Fruit fly (Drosophila melanogaster) whole organism, embryonic: ENCODE data around the gene CG11726.

ENCODE experiments used
- Abd-B ChIP-seq: fragments of 200-800 bp; sonication (Bioruptor generic); optimal IDR thresholded peaks from 2 replicates; lab custom pipeline; 2018; ENCODE audit warnings: missing biosample characterization, mild to moderate bottlenecking, missing genetic modification characterization, moderate library complexity
- Atf-2 ChIP-seq: fragments of 200-800 bp; sonication (Bioruptor generic); optimal IDR thresholded peaks from 2 replicates; lab custom pipeline; 2016; ENCODE audit warnings: missing biosample characterization, missing genetic modification characterization
- CG10267 ChIP-seq: fragments of 200-800 bp; sonication (Bioruptor generic); optimal IDR thresholded peaks from 2 replicates; lab custom pipeline; 2018; ENCODE audit warnings: missing biosample characterization, mild to moderate bottlenecking, missing genetic modification characterization, moderate library complexity
- CG10366 ChIP-seq: fragments of 200-800 bp; sonication (Bioruptor generic); IDR thresholded peaks from 2 replicates; pipeline ENCODE4 v1.3.6; 2022; ENCODE audit warnings: missing biosample characterization, missing genetic modification characterization
- CG11093 ChIP-seq: fragments of 200-800 bp; sonication (Bioruptor generic); IDR thresholded peaks from 3 replicates; pipeline ENCODE4 v1.3.6; 2022; ENCODE audit warnings: missing biosample characterization, missing genetic modification characterization
- CG11695 ChIP-seq: fragments of 200-800 bp; sonication (Bioruptor generic); IDR thresholded peaks from 3 replicates; pipeline ENCODE4 v1.3.6; 2022; ENCODE audit warnings: missing biosample characterization, missing genetic modification characterization
- CG11723 ChIP-seq: fragments of 200-800 bp; sonication (Bioruptor generic); optimal IDR thresholded peaks from 2 replicates; lab custom pipeline; 2017; ENCODE audit warnings: missing biosample characterization, mild to moderate bottlenecking, missing genetic modification characterization
- CG13894 ChIP-seq: fragments of 200-800 bp; sonication (Bioruptor generic); optimal IDR thresholded peaks from 3 replicates; lab custom pipeline; 2018; ENCODE audit warnings: missing biosample characterization, mild to moderate bottlenecking, missing genetic modification characterization, moderate library complexity
- CG14860 ChIP-seq: fragments of 200-800 bp; sonication (Bioruptor generic); IDR thresholded peaks from 3 replicates; pipeline ENCODE4 v1.3.6; 2022; ENCODE audit warnings: missing biosample characterization, missing genetic modification characterization; ENCODE audit not compliant: partially characterized antibody
- CG15479 ChIP-seq: fragments of 200-800 bp; sonication (Bioruptor generic); optimal IDR thresholded peaks from 3 replicates; lab custom pipeline; 2019; ENCODE audit warnings: missing biosample characterization, mild to moderate bottlenecking, missing genetic modification characterization, moderate library complexity
- CG17361 ChIP-seq: fragments of 200-800 bp; sonication (Bioruptor generic); IDR thresholded peaks from 3 replicates; pipeline ENCODE4 v1.3.6; 2022; ENCODE audit warnings: missing biosample characterization, missing genetic modification characterization
- CG17612 ChIP-seq: fragments of 200-800 bp; sonication (Bioruptor generic); IDR thresholded peaks from 2 replicates; pipeline ENCODE4 v1.3.6; 2022; ENCODE audit warnings: missing biosample characterization, missing genetic modification characterization
- CG30020 ChIP-seq: fragments of 200-800 bp; optimal IDR thresholded peaks from 2 replicates; lab custom pipeline; 2019; ENCODE audit warnings: missing biosample characterization, mild to moderate bottlenecking, missing genetic modification characterization, moderate library complexity
- CG30431 ChIP-seq: fragments of 200-800 bp; sonication (Bioruptor generic); optimal IDR thresholded peaks from 2 replicates; lab custom pipeline; 2017; ENCODE audit warnings: missing biosample characterization, missing genetic modification characterization
- CG3065 ChIP-seq: fragments of 200-800 bp; sonication (Bioruptor generic); optimal IDR thresholded peaks from 2 replicates; lab custom pipeline; 2016; ENCODE audit warnings: missing biosample characterization, missing genetic modification characterization
- CG31388 ChIP-seq: fragments of 200-800 bp; sonication (Bioruptor generic); optimal IDR thresholded peaks from 2 replicates; lab custom pipeline; 2016; ENCODE audit warnings: missing biosample characterization, missing genetic modification characterization
- CG4730 ChIP-seq: fragments of 200-800 bp; sonication (Bioruptor generic); IDR thresholded peaks from 2 replicates; pipeline ENCODE4 v1.3.6; 2022; ENCODE audit warnings: missing biosample characterization, missing genetic modification characterization
- CG9215 ChIP-seq: fragments of 200-800 bp; sonication (Bioruptor generic); IDR thresholded peaks from 2 replicates; pipeline ENCODE4 v1.3.6; 2022; ENCODE audit warnings: missing biosample characterization, missing genetic modification characterization
- CG9727 ChIP-seq: fragments of 200-800 bp; sonication (Bioruptor generic); optimal IDR thresholded peaks from 3 replicates; lab custom pipeline; 2017; ENCODE audit warnings: missing biosample characterization, mild to moderate bottlenecking, missing genetic modification characterization
- CG9876 ChIP-seq: fragments of 200-800 bp; sonication (Bioruptor generic); optimal IDR thresholded peaks from 2 replicates; lab custom pipeline; 2016; ENCODE audit warnings: missing biosample characterization, missing genetic modification characterization
- CTCF ChIP-seq: fragments of 200-800 bp; sonication (Bioruptor generic); optimal IDR thresholded peaks from 2 replicates; lab custom pipeline; 2017; ENCODE audit warnings: missing biosample characterization, mild to moderate bottlenecking, missing genetic modification characterization, moderate library complexity
- Camta ChIP-seq: fragments of 200-800 bp; sonication (Bioruptor generic); optimal IDR thresholded peaks from 2 replicates; lab custom pipeline; 2016; ENCODE audit warnings: missing biosample characterization, missing genetic modification characterization
- Chrac-16 ChIP-seq: fragments of 200-800 bp; sonication (Bioruptor generic); optimal IDR thresholded peaks from 3 replicates; lab custom pipeline; 2016; ENCODE audit warnings: missing biosample characterization, missing genetic modification characterization
- CoRest ChIP-seq: fragments of 200-800 bp; sonication (Bioruptor generic); optimal IDR thresholded peaks from 3 replicates; lab custom pipeline; 2018; ENCODE audit warnings: missing biosample characterization, mild to moderate bottlenecking, missing genetic modification characterization, moderate library complexity
- Dbx ChIP-seq: fragments of 200-800 bp; sonication (Bioruptor generic); IDR thresholded peaks from 3 replicates; pipeline ENCODE4 v1.3.6; 2022; ENCODE audit warnings: missing biosample characterization, missing genetic modification characterization
- Dll ChIP-seq: fragments of 200-800 bp; sonication (Bioruptor generic); IDR thresholded peaks from 4 replicates; pipeline ENCODE4 v1.3.6; 2022; ENCODE audit warnings: missing biosample characterization, missing genetic modification characterization; ENCODE audit not compliant: partially characterized antibody
- Doc2 ChIP-seq: fragments of 200-800 bp; sonication (Bioruptor generic); IDR thresholded peaks from 2 replicates; pipeline ENCODE4 v1.3.6; 2022; ENCODE audit warnings: missing biosample characterization, missing genetic modification characterization
- Gug ChIP-seq: fragments of 200-800 bp; sonication (Bioruptor generic); IDR thresholded peaks from 4 replicates; pipeline ENCODE4 v1.3.6; 2022; ENCODE audit warnings: missing biosample characterization, missing genetic modification characterization
- MBD-R2 ChIP-seq: fragments of 200-800 bp; sonication (Bioruptor generic); IDR thresholded peaks from 2 replicates; pipeline ENCODE4 v1.3.6; 2022; ENCODE audit warnings: missing biosample characterization, missing genetic modification characterization
- Max ChIP-seq: fragments of 200-800 bp; sonication (Bioruptor generic); optimal IDR thresholded peaks from 2 replicates; lab custom pipeline; 2016; ENCODE audit warnings: missing biosample characterization, mild to moderate bottlenecking, missing genetic modification characterization
- Nf-YA ChIP-seq: fragments of 200-800 bp; sonication (Bioruptor generic); IDR thresholded peaks from 2 replicates; pipeline ENCODE4 v1.3.6; 2022; ENCODE audit warnings: missing biosample characterization, missing genetic modification characterization
- Sry-β ChIP-seq: fragments of 200-800 bp; sonication (Bioruptor generic); optimal IDR thresholded peaks from 2 replicates; lab custom pipeline; 2018; ENCODE audit warnings: missing biosample characterization, mild to moderate bottlenecking, missing genetic modification characterization, moderate library complexity
- YL-1 ChIP-seq: fragments of 200-800 bp; sonication (Bioruptor generic); optimal IDR thresholded peaks from 3 replicates; lab custom pipeline; 2017; ENCODE audit warnings: missing biosample characterization, mild to moderate bottlenecking, missing genetic modification characterization
- ap ChIP-seq: fragments of 200-800 bp; sonication (Bioruptor generic); IDR thresholded peaks from 2 replicates; pipeline ENCODE4 v1.3.6; 2022; ENCODE audit warnings: missing biosample characterization, missing genetic modification characterization
- az2 ChIP-seq: fragments of 200-800 bp; sonication (Bioruptor generic); optimal IDR thresholded peaks from 3 replicates; lab custom pipeline; 2016; ENCODE audit warnings: missing biosample characterization, missing genetic modification characterization
- dm ChIP-seq: fragments of 200-800 bp; sonication (Bioruptor generic); optimal IDR thresholded peaks from 3 replicates; lab custom pipeline; 2016; ENCODE audit warnings: missing biosample characterization, missing genetic modification characterization
- fd64A ChIP-seq: fragments of 200-800 bp; sonication (Bioruptor generic); optimal IDR thresholded peaks from 3 replicates; lab custom pipeline; 2018; ENCODE audit warnings: missing biosample characterization, mild to moderate bottlenecking, missing genetic modification characterization
- fru ChIP-seq: fragments of >200 bp; optimal IDR thresholded peaks from 2 replicates; lab custom pipeline; 2017
- gsb-n ChIP-seq: fragments of 200-800 bp; sonication (Bioruptor generic); optimal IDR thresholded peaks from 3 replicates; lab custom pipeline; 2018; ENCODE audit warnings: missing biosample characterization, mild to moderate bottlenecking, missing genetic modification characterization
- ind ChIP-seq: fragments of 200-800 bp; sonication (Bioruptor generic); optimal IDR thresholded peaks from 3 replicates; lab custom pipeline; 2016; ENCODE audit warnings: missing biosample characterization, missing genetic modification characterization
- lmd ChIP-seq: fragments of 200-800 bp; sonication (Bioruptor generic); IDR thresholded peaks from 2 replicates; pipeline ENCODE4 v1.3.6; 2022; ENCODE audit warnings: missing biosample characterization, missing genetic modification characterization
- lov ChIP-seq, 2 experiments: fragments of 200-800 bp in 1 of 2; fragments of >200 bp in 1 of 2; sonication (Bioruptor generic) in 1 of 2; IDR thresholded peaks in 1 of 2; optimal IDR thresholded peaks in 1 of 2; 2 replicates in 1 of 2; 3 replicates in 1 of 2; pipeline versions ENCODE4 v1.3.6 to Lab custom; 2017 to 2022; ENCODE audit warnings: missing biosample characterization in 1 of 2, missing genetic modification characterization in 1 of 2
- nerfin-2 ChIP-seq: fragments of 200-800 bp; sonication (Bioruptor generic); IDR thresholded peaks from 2 replicates; pipeline ENCODE4 v1.3.6; 2022; ENCODE audit warnings: missing biosample characterization, missing genetic modification characterization; ENCODE audit not compliant: partially characterized antibody
- phol ChIP-seq: fragments of 200-800 bp; sonication (Bioruptor generic); optimal IDR thresholded peaks from 3 replicates; lab custom pipeline; 2018; ENCODE audit warnings: missing biosample characterization, mild to moderate bottlenecking, missing genetic modification characterization, moderate library complexity
- repo ChIP-seq: fragments of 200-800 bp; sonication (Bioruptor generic); optimal IDR thresholded peaks from 2 replicates; lab custom pipeline; 2016; ENCODE audit warnings: missing biosample characterization, missing genetic modification characterization
- scrt ChIP-seq: fragments of 200-800 bp; sonication (Bioruptor generic); optimal IDR thresholded peaks from 2 replicates; lab custom pipeline; 2018; ENCODE audit warnings: missing biosample characterization, mild to moderate bottlenecking, missing genetic modification characterization, moderate library complexity
- sqz ChIP-seq: fragments of 200-800 bp; sonication (Bioruptor generic); optimal IDR thresholded peaks from 3 replicates; lab custom pipeline; 2018; ENCODE audit warnings: missing biosample characterization, mild to moderate bottlenecking, missing genetic modification characterization
- ssp ChIP-seq: fragments of 200-800 bp; sonication (Bioruptor generic); IDR thresholded peaks from 2 replicates; pipeline ENCODE4 v1.3.6; 2022; ENCODE audit warnings: missing biosample characterization, missing genetic modification characterization
- stwl ChIP-seq: fragments of 200-800 bp; sonication (Bioruptor generic); optimal IDR thresholded peaks from 3 replicates; lab custom pipeline; 2018; ENCODE audit warnings: missing biosample characterization, mild to moderate bottlenecking, missing genetic modification characterization, moderate library complexity
- tgo ChIP-seq: fragments of 200-800 bp; sonication (Bioruptor generic); IDR thresholded peaks from 3 replicates; pipeline ENCODE4 v1.3.6; 2022; ENCODE audit warnings: missing biosample characterization, missing genetic modification characterization
- unc-4 ChIP-seq: fragments of 200-800 bp; sonication (Bioruptor generic); IDR thresholded peaks from 2 replicates; pipeline ENCODE4 v1.3.6; 2022; ENCODE audit warnings: missing biosample characterization, missing genetic modification characterization; ENCODE audit not compliant: partially characterized antibody
- yki ChIP-seq: fragments of >200 bp; optimal IDR thresholded peaks from 3 replicates; lab custom pipeline; 2018

The CG11726 gene

DNA sequence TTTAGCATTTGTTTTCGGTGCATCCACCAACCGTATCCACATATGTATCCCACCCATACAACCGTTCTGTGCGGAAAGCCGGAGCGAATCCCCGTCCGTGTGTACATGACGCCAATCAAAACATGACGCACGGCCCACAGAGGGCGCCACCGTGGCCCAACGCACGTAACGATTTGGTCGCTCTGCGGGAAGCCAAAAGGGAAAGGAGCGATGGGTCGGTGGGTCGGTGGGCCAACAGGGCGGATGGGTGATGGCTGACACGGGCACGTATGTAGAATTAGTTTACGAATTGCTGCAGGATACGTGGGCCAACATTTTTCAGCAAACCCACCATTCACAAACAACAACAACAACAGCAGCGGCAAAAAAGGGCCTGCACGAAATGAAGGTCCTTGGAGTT lies 35.8 kb upstream of the CG11726 start (continued):
- TF ChIP-seq az2 (GFP tag; lab: Kevin White, UChicago) (no peak), sqz (GFP tag; lab: Kevin White, UChicago) (no peak), CG17612 (GFP tag; lab: Robert Waterston, UW) (no peak), CG17361 (no peak), stwl (tag; lab: Kevin White, UChicago) (no peak), CG11093 (GFP tag; lab: Robert Waterston, UW) (no peak), Atf-2 (GFP tag; lab: Kevin White, UChicago) (no peak), ind (GFP tag; lab: Kevin White, UChicago) (no peak), CG3065 (GFP tag; lab: Kevin White, UChicago) (no peak), Gug (GFP tag; lab: Robert Waterston, UW) (no peak), CG11695 (GFP tag; lab: Robert Waterston, UW) (no peak), MBD-R2 (0 out of 2 replicates have a peak, but pooled peaks have one; percentile 15), Dll (no peak), CG30431 (GFP tag; lab: Kevin White, UChicago) (no peak), CG9876 (GFP tag; lab: Kevin White, UChicago) (no peak), nerfin-2 (GFP tag; lab: Robert Waterston, UW) (peak; percentile 42; the same call in 1 of the 2 replicates), CG30020 (tag; lab: Kevin White, UChicago) (no peak), yki (lab: Kevin White, UChicago) (no peak), Max (GFP tag; lab: Kevin White, UChicago) (no peak), ssp (GFP tag; lab: Robert Waterston, UW) (no peak), phol (tag; lab: Kevin White, UChicago) (no peak), repo (GFP tag; lab: Kevin White, UChicago) (no peak), fd64A (GFP tag; lab: Kevin White, UChicago) (peak; percentile 4), gsb-n (tag; lab: Kevin White, UChicago) (no peak), CTCF (GFP tag; lab: Kevin White, UChicago) (peak; percentile 91), CG11723 (GFP tag; lab: Kevin White, UChicago) (no peak), Chrac-16 (GFP tag; lab: Kevin White, UChicago) (no peak), CG14860 (GFP tag; lab: Robert Waterston, UW) (no peak), CG9215 (GFP tag; lab: Robert Waterston, UW) (no peak), Dbx (GFP tag; lab: Robert Waterston, UW) (0 out of 3 replicates have a peak, but pooled peaks have one; percentile 34), CoRest (tag; lab: Kevin White, UChicago) (no peak), CG15479 (GFP tag; lab: Kevin White, UChicago) (no peak), ap (GFP tag; lab: Robert Waterston, UW) (no peak), tgo (peak; percentile 18; the same call in 1 of the 3 replicates), Camta (GFP tag; lab: Kevin White, UChicago) (no peak), lmd (GFP tag; lab: Robert Waterston, UW) (0 out of 2 replicates have a peak, but pooled peaks have one; percentile 5), CG10366 (GFP tag; lab: Robert Waterston, UW) (peak; percentile 18; the same call in 1 of the 2 replicates), lov (optimal IDR thresholded peaks at IDR 0.05; lab: Kevin White, UChicago) (no peak), lov (GFP tag; IDR thresholded peaks at IDR 0.05; lab: Robert Waterston, UW) (0 out of 3 replicates have a peak, but pooled peaks have one; percentile 69), CG9727 (GFP tag; lab: Kevin White, UChicago) (no peak), YL-1 (GFP tag; lab: Kevin White, UChicago) (no peak), dm (GFP tag; lab: Kevin White, UChicago) (no peak), Doc2 (GFP tag; lab: Robert Waterston, UW) (no peak), CG31388 (GFP tag; lab: Kevin White, UChicago) (no peak), unc-4 (GFP tag; lab: Robert Waterston, UW) (no peak), Sry-β (no peak), fru (lab: Kevin White, UChicago) (no peak), CG10267 (tag; lab: Kevin White, UChicago) (no peak), CG13894 (tag; lab: Kevin White, UChicago) (peak; percentile 76), scrt (GFP tag; lab: Kevin White, UChicago) (peak; percentile 19), Nf-YA (no peak), Abd-B (no peak), CG4730 (no peak; the same call in 1 of the 2 replicates)
